Fruit fly (Drosophila melanogaster): ENCODE data around the gene Drsl4.

Gene Drsl4

DNA sequence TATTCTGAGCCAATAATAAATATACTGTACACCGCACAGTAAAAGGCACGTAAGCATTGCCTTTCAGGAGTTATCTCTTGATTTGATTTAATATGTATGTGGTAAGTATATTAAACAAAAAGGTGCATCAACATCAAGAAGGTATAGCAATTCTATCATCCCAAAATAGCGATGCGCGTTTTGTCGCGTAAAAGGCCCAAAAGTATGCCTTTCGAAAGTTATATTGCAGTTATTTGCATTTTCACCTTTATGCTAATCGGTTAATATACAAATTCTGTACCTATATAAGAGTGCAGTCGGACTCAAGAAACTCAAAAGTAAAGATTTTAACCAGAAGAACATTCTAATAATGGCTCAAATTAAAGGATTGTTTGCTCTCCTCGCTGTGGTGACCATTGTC is at the start of gene Drsl4:
Gene Drsl4, plus strand, starts transcription at position 333 of the 400 bp plus-strand sequence.
- TF ChIP-seq Ets21C (GFP tag; optimal IDR thresholded peaks at IDR 0.05): no peak
- peak; percentile 81 for TF ChIP-seq svp (GFP tag)

- TF ChIP-seq ss (GFP tag; optimal IDR thresholded peaks at IDR 0.05) (no peak), CG16779 (tag; optimal IDR thresholded peaks at IDR 0.05) (no peak), Gug (GFP tag; IDR thresholded peaks at IDR 0.05) (no peak), CG11762 (GFP tag; optimal IDR thresholded peaks at IDR 0.05; ENCODE audit: insufficient read depth) (no peak)
These were observed 49.1 kb upstream of the Drsl4 start for dm6 chr3L:3266306-3266705.

DNA sequence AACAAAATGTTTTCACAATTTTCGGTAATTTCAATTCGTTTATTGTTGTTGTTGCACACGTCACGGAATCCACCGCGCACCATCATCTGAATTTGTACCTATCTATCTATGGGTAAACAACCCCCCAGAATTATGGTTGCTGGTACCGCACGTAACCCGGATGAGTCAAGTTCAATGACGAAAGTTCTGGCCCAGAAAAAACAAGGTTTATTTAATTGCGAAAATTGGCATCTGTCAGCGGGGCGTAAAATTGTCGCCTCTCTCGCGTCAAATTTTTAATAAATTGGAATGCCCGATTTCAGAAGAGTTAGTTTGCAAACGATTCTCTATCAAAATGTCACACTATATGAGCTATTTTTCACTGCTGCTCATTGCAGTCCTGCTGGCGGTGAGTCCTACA is 47.3 kb upstream of the Drsl4 start, which contains the start of gene CG34265:
Gene CG34265, plus strand, starts transcription at position 301 of the 400 bp plus-strand sequence.
- TF ChIP-seq dsx (GFP tag; optimal IDR thresholded peaks at IDR 0.05; ENCODE audit: poor library complexity, severe bottlenecking): no peak
- no peak for TF ChIP-seq Eip78C (GFP tag)
- no peak for TF ChIP-seq CG6792 (GFP tag; optimal IDR thresholded peaks at IDR 0.05)
- TF ChIP-seq fd59A (GFP tag; optimal IDR thresholded peaks at IDR 0.05): no peak
- TF ChIP-seq spab (GFP tag; optimal IDR thresholded peaks at IDR 0.05): no peak
- no peak for TF ChIP-seq Gug (GFP tag; IDR thresholded peaks at IDR 0.05)
- no peak for TF ChIP-seq cyc (GFP tag; optimal IDR thresholded peaks at IDR 0.05)
- TF ChIP-seq svp (GFP tag): no peak
- TF ChIP-seq ss (GFP tag; optimal IDR thresholded peaks at IDR 0.05): no peak
- no peak for TF ChIP-seq CG15336 (GFP tag; IDR thresholded peaks at IDR 0.05)

DNA sequence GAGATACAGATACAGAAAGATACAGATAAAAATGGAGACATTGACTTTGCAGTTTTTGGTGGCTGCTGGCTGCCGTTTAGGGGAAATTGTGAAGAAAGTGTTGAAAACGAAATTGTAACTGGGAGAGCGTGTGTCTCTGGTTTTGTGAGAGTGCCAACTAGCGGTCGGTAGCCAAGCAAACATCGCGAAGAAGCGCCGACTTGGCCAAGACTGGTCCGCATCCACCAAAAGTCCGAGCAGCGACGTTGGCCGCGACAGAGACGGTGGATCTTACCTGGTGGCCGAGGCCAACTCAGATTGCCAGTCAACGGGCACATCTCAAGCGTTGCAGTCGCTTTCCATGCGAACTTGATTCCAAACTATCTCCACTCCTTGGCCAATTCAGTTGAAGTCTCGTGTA is 44.7 kb upstream of the Drsl4 start, which contains the start of gene CG14960:
Gene CG14960, plus strand, starts transcription at position 301 of the 400 bp plus-strand sequence.
- TF ChIP-seq CG6163 (GFP tag; IDR thresholded peaks at IDR 0.05): peak; percentile 30; the same call in 1 of the 3 replicates
- TF ChIP-seq Eip78C (GFP tag): peak; percentile 54
- TF ChIP-seq CG11762 (GFP tag; optimal IDR thresholded peaks at IDR 0.05; ENCODE audit: insufficient read depth): no peak
- no peak for TF ChIP-seq CG16779 (tag; optimal IDR thresholded peaks at IDR 0.05)
- no peak for TF ChIP-seq achi (GFP tag; optimal IDR thresholded peaks at IDR 0.05)
- no peak for TF ChIP-seq Ets96B (tag; optimal IDR thresholded peaks at IDR 0.05)

DNA sequence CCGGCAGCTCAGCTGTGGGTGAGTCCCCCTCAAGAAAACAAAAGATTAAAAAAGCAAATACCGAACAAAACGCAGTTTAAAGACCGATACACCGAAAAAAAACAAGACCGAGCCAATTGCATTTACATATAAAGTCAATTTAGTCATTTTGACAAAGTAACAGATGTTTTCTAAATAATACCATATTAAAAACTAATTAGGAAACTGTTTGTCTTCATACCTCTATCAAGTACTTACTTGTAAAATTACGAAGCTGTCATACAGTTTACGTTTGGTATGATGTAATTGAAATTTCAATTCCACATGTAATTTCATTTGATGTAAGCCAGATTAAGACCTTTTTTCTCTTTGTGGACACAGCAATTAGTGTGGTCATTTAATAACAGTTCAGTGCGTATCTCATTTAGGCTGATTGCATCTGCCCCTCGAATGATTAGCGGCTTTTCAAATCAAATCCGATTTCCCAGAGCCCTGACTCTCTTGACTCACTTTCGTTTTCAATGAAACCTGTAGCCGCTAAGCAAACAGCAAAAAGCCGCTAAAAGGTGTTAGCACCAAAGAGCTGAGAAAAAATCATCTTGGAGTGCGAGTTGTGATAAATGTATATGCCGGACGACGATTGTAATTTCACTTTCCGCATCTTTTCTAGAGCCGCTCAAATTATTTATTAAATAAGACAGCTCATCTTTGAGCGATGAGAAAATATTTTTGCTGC is 40.8 kb upstream of the Drsl4 start:
- TF ChIP-seq CG15336 (GFP tag; IDR thresholded peaks at IDR 0.05) (0 out of 2 replicates have a peak, but pooled peaks have one; percentile 16), achi (GFP tag; optimal IDR thresholded peaks at IDR 0.05) (peak; percentile 17), CG32006 (GFP tag; optimal IDR thresholded peaks at IDR 0.05) (peak; percentile 54), Blimp-1 (GFP tag; optimal IDR thresholded peaks at IDR 0.05) (peak; percentile 59), acj6 (GFP tag; optimal IDR thresholded peaks at IDR 0.05) (no peak), Hr4 (GFP tag; optimal IDR thresholded peaks at IDR 0.05) (peak; percentile 40), Eip78C (GFP tag) (peak; percentile 76), salr (GFP tag; optimal IDR thresholded peaks at IDR 0.05) (no peak), CG3919 (GFP tag; optimal IDR thresholded peaks at IDR 0.05) (peak; percentile 6), CG8119 (GFP tag; IDR thresholded peaks at IDR 0.05) (no peak), eg (GFP tag; IDR thresholded peaks at IDR 0.05) (no peak), CG4318 (GFP tag; optimal IDR thresholded peaks at IDR 0.05) (no peak)

DNA sequence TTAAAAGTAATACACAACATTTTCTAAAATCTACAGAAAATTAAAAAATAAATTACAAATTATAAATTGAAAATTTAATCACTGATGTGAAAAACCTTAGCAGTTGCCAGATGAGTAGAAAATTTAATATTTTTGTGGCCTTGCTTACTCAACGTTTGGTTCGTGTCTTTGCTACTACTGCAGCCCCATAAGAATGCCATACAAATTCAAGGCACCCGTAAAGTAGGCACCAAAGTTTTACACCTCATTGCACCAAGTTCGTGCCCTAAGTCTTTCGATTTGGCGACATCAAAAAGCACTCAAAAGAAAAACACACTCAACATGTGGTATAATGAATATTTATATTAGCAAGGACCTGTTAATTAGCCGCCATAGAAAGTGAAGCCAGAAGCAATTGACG is 38.5 kb upstream of the Drsl4 start:
- TF ChIP-seq Sox15 (GFP tag; optimal IDR thresholded peaks at IDR 0.05) (no peak), Eip78C (GFP tag) (peak; percentile 9)

DNA sequence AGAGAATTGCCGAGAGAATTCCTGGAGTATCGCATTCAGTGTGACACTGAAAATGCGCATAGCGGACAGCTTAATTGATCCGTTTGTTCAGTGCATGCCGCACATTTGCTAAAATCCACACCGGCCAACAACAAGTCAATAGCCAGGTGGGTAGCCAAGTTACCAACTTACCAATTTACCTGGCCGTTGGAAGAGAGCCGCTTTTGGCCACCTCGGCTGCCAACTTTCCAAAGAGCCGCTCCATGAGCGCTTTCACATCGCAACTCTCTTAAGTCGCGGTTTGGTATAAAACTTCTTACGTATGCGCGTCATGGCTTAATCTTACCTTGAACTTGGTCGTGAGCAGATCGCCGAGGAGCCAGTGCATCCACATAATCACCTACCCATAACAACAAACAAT is 35.5 kb upstream of the Drsl4 start, which contains the start of gene CG12017:
Gene CG12017, plus strand, starts transcription at position 310 of the 400 bp plus-strand sequence.
- TF ChIP-seq svp (GFP tag) (no peak), CG3919 (GFP tag; optimal IDR thresholded peaks at IDR 0.05) (no peak), Sox15 (GFP tag; optimal IDR thresholded peaks at IDR 0.05) (no peak), CG31627 (GFP tag; optimal IDR thresholded peaks at IDR 0.05) (no peak), Eip93F (GFP tag; optimal IDR thresholded peaks at IDR 0.05) (no peak), Hr38 (GFP tag; optimal IDR thresholded peaks at IDR 0.05) (no peak), Hr39 (GFP tag; optimal IDR thresholded peaks at IDR 0.05) (no peak), esn (GFP tag; optimal IDR thresholded peaks at IDR 0.05) (no peak), Sox102F (GFP tag; optimal IDR thresholded peaks at IDR 0.05) (peak; percentile 10), Eip78C (GFP tag) (peak; percentile 59)

All from whole organism, prepupa.